Worm (Caenorhabditis elegans) whole organism, L3 larva: ENCODE data around the gene famk-1.

Experiments
- R02D3.7 ChIP-seq: fragments of 150-350 bp; optimal IDR thresholded peaks from 2 replicates; lab custom pipeline; 2014; ENCODE audit warnings: missing biosample characterization, missing genetic modification characterization
- ZK546.5 ChIP-seq: sonication (generic microtip); optimal IDR thresholded peaks from 2 replicates; lab custom pipeline; 2017; ENCODE audit warnings: missing biosample characterization, missing genetic modification characterization
- ceh-16 ChIP-seq: sonication (generic microtip); optimal IDR thresholded peaks from 2 replicates; lab custom pipeline; 2017; ENCODE audit warnings: missing biosample characterization, missing genetic modification characterization
- ceh-82 ChIP-seq: fragments of 150-350 bp; optimal IDR thresholded peaks from 2 replicates; lab custom pipeline; 2014; ENCODE audit warnings: missing biosample characterization, missing genetic modification characterization
- daf-12 ChIP-seq: fragments of 150-350 bp; optimal IDR thresholded peaks from 2 replicates; lab custom pipeline; 2014; ENCODE audit warnings: missing biosample characterization, missing genetic modification reagents, missing genetic modification characterization
- egl-27 ChIP-seq: sonication (generic microtip); optimal IDR thresholded peaks from 4 replicates; lab custom pipeline; 2017; ENCODE audit warnings: missing biosample characterization, missing genetic modification reagents, missing genetic modification characterization
- elt-3 ChIP-seq, 3 experiments: fragments of 150-350 bp in 1 of 3; sonication (generic microtip) in 2 of 3; optimal IDR thresholded peaks; 2 replicates in 2 of 3; 4 replicates in 1 of 3; lab custom pipeline; 2014 to 2017; ENCODE audit warnings: missing biosample characterization in 3 of 3, missing genetic modification characterization in 3 of 3
- fkh-2 ChIP-seq: fragments of 150-350 bp; optimal IDR thresholded peaks from 2 replicates; lab custom pipeline; 2014; ENCODE audit warnings: missing biosample characterization, missing genetic modification reagents, missing genetic modification characterization
- fos-1 ChIP-seq: fragments of 150-350 bp; optimal IDR thresholded peaks from 2 replicates; lab custom pipeline; 2014; ENCODE audit warnings: missing biosample characterization, missing genetic modification characterization
- jun-1 ChIP-seq: fragments of 150-350 bp; optimal IDR thresholded peaks from 2 replicates; lab custom pipeline; 2014; ENCODE audit warnings: missing biosample characterization, missing genetic modification reagents, missing genetic modification characterization
- lsy-12 ChIP-seq: sonication (generic microtip); optimal IDR thresholded peaks from 2 replicates; lab custom pipeline; 2016; ENCODE audit warnings: mild to moderate bottlenecking, missing genetic modification characterization, missing compliant biosample characterization
- mdl-1 ChIP-seq: fragments of 150-350 bp; optimal IDR thresholded peaks from 2 replicates; lab custom pipeline; 2014; ENCODE audit warnings: missing biosample characterization, missing genetic modification characterization
- nhr-11 ChIP-seq: fragments of 150-350 bp; optimal IDR thresholded peaks from 2 replicates; lab custom pipeline; 2014; ENCODE audit warnings: missing biosample characterization, missing genetic modification characterization
- nhr-237 ChIP-seq: fragments of 150-350 bp; optimal IDR thresholded peaks from 2 replicates; lab custom pipeline; 2014; ENCODE audit warnings: missing biosample characterization, missing genetic modification characterization
- nhr-25 ChIP-seq: sonication (generic microtip); optimal IDR thresholded peaks from 2 replicates; lab custom pipeline; 2017; ENCODE audit warnings: missing biosample characterization, missing genetic modification characterization
- nhr-67 ChIP-seq: fragments of 150-350 bp; optimal IDR thresholded peaks from 2 replicates; lab custom pipeline; 2014; ENCODE audit warnings: missing biosample characterization, missing genetic modification characterization
- nhr-76 ChIP-seq: fragments of 150-350 bp; sonication (generic microtip); optimal IDR thresholded peaks from 5 replicates; lab custom pipeline; 2014; ENCODE audit warnings: missing biosample characterization, missing genetic modification characterization
- skn-1 ChIP-seq: fragments of 150-350 bp; optimal IDR thresholded peaks from 2 replicates; lab custom pipeline; 2014; ENCODE audit warnings: missing biosample characterization, missing genetic modification characterization

Gene famk-1

ce11 chrX:15160923-15161322, 52.1 kb downstream of the famk-1 start:
- TF ChIP-seq R02D3.7 (tag; lab: Kevin White, UChicago), result no peak
- TF ChIP-seq nhr-25 (tag; lab: Kevin White, UChicago), result peak; percentile 3
- TF ChIP-seq, all 47 proteins: peak for 1

DNA sequence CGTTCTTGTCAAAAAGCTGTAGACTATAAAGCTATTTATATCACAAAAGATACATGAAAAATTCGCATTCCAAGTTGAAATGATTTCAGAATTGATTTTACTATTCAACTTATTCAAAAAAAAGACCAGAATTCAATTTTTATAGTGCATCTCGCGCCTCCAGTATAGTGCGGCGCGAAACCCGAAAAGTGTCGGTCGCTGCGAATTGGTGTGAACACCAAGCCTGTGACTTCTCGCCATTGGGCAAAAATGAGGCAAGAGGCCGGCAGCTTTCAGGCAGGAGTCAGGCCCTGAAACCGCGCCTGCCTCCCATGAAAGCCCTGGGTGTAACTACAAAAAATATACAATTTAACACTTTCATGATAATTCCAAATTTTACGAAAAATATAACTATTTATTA, 53.7 kb downstream of the famk-1 start:
- TF ChIP-seq ceh-16, result no peak
- no peak for TF ChIP-seq jun-1 (tag; lab: Kevin White, UChicago)
- no peak for TF ChIP-seq fkh-2 (tag; lab: Kevin White, UChicago)
- TF ChIP-seq skn-1 (tag; lab: Kevin White, UChicago), result no peak
- TF ChIP-seq daf-12 (tag; lab: Kevin White, UChicago), result no peak
- no peak for TF ChIP-seq nhr-237
- no peak for TF ChIP-seq nhr-76
- no peak for TF ChIP-seq ceh-82 (tag; lab: Kevin White, UChicago)
- TF ChIP-seq lsy-12 (tag; lab: Kevin White, UChicago), result no peak
- TF ChIP-seq fos-1 (tag; lab: Kevin White, UChicago), result no peak
- no peak for TF ChIP-seq elt-3 (tag; optimal IDR thresholded peaks at IDR 0.05; lab: Kevin White, UChicago)
- TF ChIP-seq egl-27 (tag; lab: Kevin White, UChicago), result no peak
- no peak for TF ChIP-seq ZK546.5 (tag; lab: Kevin White, UChicago)
- no peak for TF ChIP-seq mdl-1
- no peak for TF ChIP-seq nhr-11 (tag; lab: Kevin White, UChicago)
- no peak for TF ChIP-seq R02D3.7 (tag; lab: Kevin White, UChicago)
- TF ChIP-seq nhr-67 (tag; lab: Kevin White, UChicago), result no peak
